Worm (Caenorhabditis elegans) whole organism, L2 larva: ENCODE measurements around the gene F32D8.7.

Experiments
- aly-2 ChIP-seq: fragments of 150-350 bp; optimal IDR thresholded peaks from 2 replicates; lab custom pipeline; 2014; ENCODE audit warnings: missing biosample characterization, missing genetic modification characterization
- egl-27 ChIP-seq: sonication (generic microtip); optimal IDR thresholded peaks from 3 replicates; lab custom pipeline; 2017; ENCODE audit warnings: missing biosample characterization, missing genetic modification reagents, missing genetic modification characterization
- lin-11 ChIP-seq: fragments of 150-350 bp; sonication (generic microtip); optimal IDR thresholded peaks from 2 replicates; lab custom pipeline; 2014; ENCODE audit warnings: missing biosample characterization, missing genetic modification characterization, inconsistent platforms, mixed read lengths
- lin-13 ChIP-seq: fragments of 150-350 bp; optimal IDR thresholded peaks from 2 replicates; lab custom pipeline; 2014; ENCODE audit warnings: missing biosample characterization, missing genetic modification reagents, missing genetic modification characterization
- mdl-1 ChIP-seq, 2 experiments: fragments of 150-350 bp in 1 of 2; sonication (generic microtip) in 1 of 2; optimal IDR thresholded peaks; 2 replicates each; lab custom pipeline; 2017; ENCODE audit warnings: missing biosample characterization in 2 of 2, missing genetic modification characterization in 2 of 2
- nhr-12 ChIP-seq: fragments of 150-350 bp; optimal IDR thresholded peaks from 2 replicates; lab custom pipeline; 2014; ENCODE audit warnings: missing biosample characterization, missing genetic modification characterization
- nhr-129 ChIP-seq: fragments of 150-350 bp; optimal IDR thresholded peaks from 2 replicates; lab custom pipeline; 2014; ENCODE audit warnings: missing biosample characterization, missing genetic modification characterization
- nhr-237 ChIP-seq: fragments of 150-350 bp; optimal IDR thresholded peaks from 2 replicates; lab custom pipeline; 2014; ENCODE audit warnings: missing biosample characterization, missing genetic modification characterization
- peb-1 ChIP-seq: fragments of 150-350 bp; optimal IDR thresholded peaks from 2 replicates; lab custom pipeline; 2014; ENCODE audit warnings: missing biosample characterization, missing genetic modification characterization
- sma-9 ChIP-seq, 2 experiments: fragments of 150-350 bp in 1 of 2; sonication (generic microtip) in 1 of 2; optimal IDR thresholded peaks; 2 replicates each; lab custom pipeline; 2014 to 2016; ENCODE audit warnings: missing genetic modification characterization in 2 of 2, mild to moderate bottlenecking in 1 of 2, missing biosample characterization in 1 of 2, missing compliant biosample characterization in 1 of 2, missing genetic modification reagents in 1 of 2, moderate library complexity in 1 of 2
- snpc-4 ChIP-seq: fragments of 150-350 bp; optimal IDR thresholded peaks from 2 replicates; lab custom pipeline; 2014; ENCODE audit warnings: missing biosample characterization, missing genetic modification characterization
- zag-1 ChIP-seq: fragments of 150-350 bp; optimal IDR thresholded peaks from 2 replicates; lab custom pipeline; 2014; ENCODE audit warnings: missing biosample characterization, missing genetic modification characterization
- ztf-11 ChIP-seq: sonication (generic microtip); optimal IDR thresholded peaks from 2 replicates; lab custom pipeline; 2017; ENCODE audit warnings: missing biosample characterization, missing genetic modification characterization
- ztf-4 ChIP-seq: fragments of 150-350 bp; optimal IDR thresholded peaks from 2 replicates; lab custom pipeline; 2014; ENCODE audit warnings: missing biosample characterization, missing genetic modification characterization

- TF ChIP-seq mdl-1 (tag; optimal IDR thresholded peaks at IDR 0.05; lab: Kevin White, UChicago) (no peak), sma-9 (GFP tag; optimal IDR thresholded peaks at IDR 0.05; lab: Kevin White, UChicago) (no peak), sma-9 (tag; optimal IDR thresholded peaks at IDR 0.05; lab: Kevin White, UChicago) (no peak), snpc-4 (tag; lab: Kevin White, UChicago) (no peak), nhr-12 (tag; lab: Kevin White, UChicago) (no peak), peb-1 (no peak), nhr-129 (tag; lab: Kevin White, UChicago) (no peak), aly-2 (tag; lab: Kevin White, UChicago) (no peak), ztf-4 (no peak), egl-27 (tag; lab: Kevin White, UChicago) (no peak), lin-11 (no peak), lin-13 (GFP tag; lab: Kevin White, UChicago) (no peak), zag-1 (tag; lab: Kevin White, UChicago) (no peak), ztf-11 (tag; lab: Kevin White, UChicago) (no peak), nhr-237 (tag; lab: Kevin White, UChicago) (no peak)
Observed at ce11 chrV:10901125-10901524, 2.9 kb downstream of the F32D8.7 start, which contains the start of gene spp-16.
